Fruit fly (Drosophila melanogaster) whole organism, adult: ENCODE measurements around the gene CG14811.

Experiments used
- CG11617 ChIP-seq: fragments of 200-800 bp; sonication (Bioruptor generic); optimal IDR thresholded peaks from 2 replicates; lab custom pipeline; 2017; ENCODE audit warnings: mild to moderate bottlenecking, missing biosample characterization, missing genetic modification reagents, missing genetic modification characterization
- CG33017 ChIP-seq: fragments of 200-800 bp; sonication (Bioruptor generic); optimal IDR thresholded peaks from 2 replicates; lab custom pipeline; 2018; ENCODE audit warnings: missing biosample characterization, mild to moderate bottlenecking, missing genetic modification characterization, moderate library complexity
- CG7101 ChIP-seq: fragments of 200-800 bp; sonication (Bioruptor generic); optimal IDR thresholded peaks from 2 replicates; lab custom pipeline; 2018; ENCODE audit warnings: missing biosample characterization, mild to moderate bottlenecking, missing genetic modification characterization, moderate library complexity
- Clk ChIP-seq: fragments of 200-800 bp; sonication (Bioruptor generic); optimal IDR thresholded peaks from 2 replicates; lab custom pipeline; 2017; ENCODE audit warnings: missing biosample characterization, missing genetic modification characterization
- Crg-1 ChIP-seq: fragments of 200-800 bp; sonication (Bioruptor generic); optimal IDR thresholded peaks from 2 replicates; lab custom pipeline; 2016; ENCODE audit warnings: missing biosample characterization, missing genetic modification characterization
- Hr96 ChIP-seq: fragments of 200-800 bp; sonication (Bioruptor generic); optimal IDR thresholded peaks from 2 replicates; lab custom pipeline; 2016; ENCODE audit warnings: missing biosample characterization, missing genetic modification characterization
- cic ChIP-seq: fragments of 200-800 bp; sonication (Bioruptor generic); optimal IDR thresholded peaks from 2 replicates; lab custom pipeline; 2017; ENCODE audit warnings: missing biosample characterization, mild to moderate bottlenecking, missing genetic modification characterization, moderate library complexity
- cnc ChIP-seq, 2 experiments: fragments of >200 bp; optimal IDR thresholded peaks; 2 replicates each; lab custom pipeline; 2017
- kay ChIP-seq: fragments of 200-800 bp; sonication (Bioruptor generic); peaks from one replicate; lab custom pipeline; 2016; ENCODE audit warnings: missing biosample characterization, missing genetic modification characterization, borderline replicate concordance
- toe ChIP-seq: fragments of 200-800 bp; sonication (Bioruptor generic); optimal IDR thresholded peaks from 2 replicates; lab custom pipeline; 2016; ENCODE audit warnings: missing biosample characterization, missing genetic modification characterization

dm6 chrX:1845413-1845951 is 23.3 kb upstream of the CG14811 start:
- TF ChIP-seq Hr96 = no peak
- no peak for TF ChIP-seq toe (GFP tag; lab: Kevin White, UChicago)
- peak; percentile 70 for TF ChIP-seq CG7101 (tag; lab: Kevin White, UChicago)
- no peak for TF ChIP-seq cnc (optimal IDR thresholded peaks at IDR 0.05; lab: Kevin White, UChicago)
- peak; percentile 78 for TF ChIP-seq cic (GFP tag; lab: Kevin White, UChicago)
- no peak for TF ChIP-seq CG33017 (tag; lab: Kevin White, UChicago)
- no peak for TF ChIP-seq Clk (GFP tag; lab: Kevin White, UChicago)
- peak; percentile 71 for TF ChIP-seq kay (GFP tag; lab: Kevin White, UChicago)
- peak; percentile 78 for TF ChIP-seq Crg-1 (GFP tag; lab: Kevin White, UChicago)
- peak; percentile 49 for TF ChIP-seq CG11617 (GFP tag; lab: Kevin White, UChicago)
